Fruit fly (Drosophila melanogaster): ENCODE results near the gene Syx7.

DNA sequence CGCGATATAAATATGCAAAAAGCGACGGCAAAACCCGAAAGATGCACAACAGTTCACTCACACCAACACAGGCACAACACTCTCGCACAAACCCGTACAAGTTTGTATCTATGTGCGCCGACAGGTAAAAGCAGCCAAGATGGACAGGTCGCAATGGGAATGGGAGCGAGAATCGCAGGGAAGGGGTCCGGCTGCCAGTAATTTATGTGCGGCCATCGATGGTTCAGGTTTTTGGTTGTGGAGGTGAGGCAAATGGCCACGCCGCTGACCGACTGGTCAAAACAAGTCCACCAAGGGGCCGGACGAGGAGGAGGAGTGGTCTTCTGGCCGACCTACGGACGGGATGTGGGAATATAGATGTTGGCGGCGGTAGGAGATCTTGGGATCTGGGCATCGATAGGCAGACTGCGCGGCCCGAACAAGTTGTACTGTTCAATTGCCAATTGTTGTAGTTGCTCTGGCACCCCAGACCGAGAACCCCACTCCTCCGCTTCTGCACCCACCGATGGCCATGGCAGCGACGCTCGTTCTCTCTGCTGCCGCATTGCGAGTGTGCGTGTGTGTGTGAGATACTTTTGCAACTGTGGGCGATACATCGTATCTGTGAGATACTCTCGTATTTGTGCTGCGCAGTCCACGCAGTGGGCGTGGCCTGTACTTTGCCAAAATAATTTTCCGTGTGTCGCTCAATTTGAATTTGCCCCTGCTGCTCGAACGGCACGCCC is 14.7 kb downstream of the Syx7 start:
- no peak for TF ChIP-seq CG15710 (tag; optimal IDR thresholded peaks at IDR 0.05)
- TF ChIP-seq CG8301 (tag; optimal IDR thresholded peaks at IDR 0.05), result no peak
- TF ChIP-seq CG10348 (GFP tag; IDR thresholded peaks at IDR 0.05), result no peak
- TF ChIP-seq Pif1B (GFP tag; optimal IDR thresholded peaks at IDR 0.05), result no peak
- TF ChIP-seq CG32121 (GFP tag; IDR thresholded peaks at IDR 0.05), result no peak
- no peak for TF ChIP-seq CG8159 (tag; optimal IDR thresholded peaks at IDR 0.05)
- no peak for TF ChIP-seq Snoo (tag; optimal IDR thresholded peaks at IDR 0.05)
- no peak for TF ChIP-seq EcR (GFP tag; optimal IDR thresholded peaks at IDR 0.05)
- no peak for TF ChIP-seq D1 (tag; optimal IDR thresholded peaks at IDR 0.05)
- TF ChIP-seq gl (tag; optimal IDR thresholded peaks at IDR 0.05), result no peak
- no peak for TF ChIP-seq CG34367 (tag; optimal IDR thresholded peaks at IDR 0.05)
- TF ChIP-seq Ets98B (GFP tag; IDR thresholded peaks at IDR 0.05), result no peak
- TF ChIP-seq fd96Ca (GFP tag; IDR thresholded peaks at IDR 0.05), result no peak

Data from whole organism, pupa.